Worm (Caenorhabditis elegans) whole organism, L3 larva: ENCODE results near the gene Y16B4A.2.
A peak's percentile ranks its signal among the peaks of the same experiment; 100 is the strongest.

Source experiments
- ama-1 ChIP-seq: fragments of 150-350 bp; optimal IDR thresholded peaks from 2 replicates; lab custom pipeline; 2018
- ceh-82 ChIP-seq: fragments of 150-350 bp; optimal IDR thresholded peaks from 2 replicates; lab custom pipeline; 2014; ENCODE audit warnings: missing biosample characterization, missing genetic modification characterization
- daf-12 ChIP-seq: fragments of 150-350 bp; optimal IDR thresholded peaks from 2 replicates; lab custom pipeline; 2014; ENCODE audit warnings: missing biosample characterization, missing genetic modification reagents, missing genetic modification characterization
- egl-5 ChIP-seq: fragments of 150-350 bp; optimal IDR thresholded peaks from 2 replicates; lab custom pipeline; 2017; ENCODE audit warnings: missing biosample characterization, missing genetic modification reagents, missing genetic modification characterization, inconsistent platforms
- elt-2 ChIP-seq: sonication (generic microtip); optimal IDR thresholded peaks from 2 replicates; lab custom pipeline; 2016; ENCODE audit warnings: missing genetic modification reagents, mild to moderate bottlenecking, missing genetic modification characterization, missing compliant biosample characterization
- elt-3 ChIP-seq, 3 experiments: fragments of 150-350 bp in 1 of 3; sonication (generic microtip) in 2 of 3; optimal IDR thresholded peaks; 2 replicates in 2 of 3; 4 replicates in 1 of 3; lab custom pipeline; 2014 to 2017; ENCODE audit warnings: missing biosample characterization in 3 of 3, missing genetic modification characterization in 3 of 3
- fkh-2 ChIP-seq: fragments of 150-350 bp; optimal IDR thresholded peaks from 2 replicates; lab custom pipeline; 2014; ENCODE audit warnings: missing biosample characterization, missing genetic modification reagents, missing genetic modification characterization
- fos-1 ChIP-seq: fragments of 150-350 bp; optimal IDR thresholded peaks from 2 replicates; lab custom pipeline; 2014; ENCODE audit warnings: missing biosample characterization, missing genetic modification characterization
- hmg-11 ChIP-seq: sonication (generic microtip); optimal IDR thresholded peaks from 2 replicates; lab custom pipeline; 2016; ENCODE audit warnings: missing genetic modification characterization, missing compliant biosample characterization
- jun-1 ChIP-seq: fragments of 150-350 bp; optimal IDR thresholded peaks from 2 replicates; lab custom pipeline; 2014; ENCODE audit warnings: missing biosample characterization, missing genetic modification reagents, missing genetic modification characterization
- lin-15B ChIP-seq: fragments of 150-350 bp; optimal IDR thresholded peaks from 2 replicates; lab custom pipeline; 2014; ENCODE audit warnings: missing biosample characterization, missing genetic modification characterization
- lin-39 ChIP-seq: fragments of 150-350 bp; optimal IDR thresholded peaks from 2 replicates; lab custom pipeline; 2018; ENCODE audit warnings: missing biosample characterization, missing genetic modification reagents, missing genetic modification characterization
- lsy-12 ChIP-seq: sonication (generic microtip); optimal IDR thresholded peaks from 2 replicates; lab custom pipeline; 2016; ENCODE audit warnings: mild to moderate bottlenecking, missing genetic modification characterization, missing compliant biosample characterization
- mml-1 ChIP-seq: fragments of 150-350 bp; sonication (generic microtip); optimal IDR thresholded peaks from 3 replicates; lab custom pipeline; 2014; ENCODE audit warnings: missing biosample characterization, missing genetic modification characterization
- nfya-1 ChIP-seq: sonication (generic microtip); optimal IDR thresholded peaks from 2 replicates; lab custom pipeline; 2017; ENCODE audit warnings: missing genetic modification characterization, mild to moderate bottlenecking, missing compliant biosample characterization, antibody characterized with exemption, moderate library complexity; ENCODE audit not compliant: insufficient read depth
- nhr-11 ChIP-seq: fragments of 150-350 bp; optimal IDR thresholded peaks from 2 replicates; lab custom pipeline; 2014; ENCODE audit warnings: missing biosample characterization, missing genetic modification characterization
- nhr-12 ChIP-seq: fragments of 150-350 bp; optimal IDR thresholded peaks from 2 replicates; lab custom pipeline; 2014; ENCODE audit warnings: missing biosample characterization, missing genetic modification characterization
- nhr-23 ChIP-seq: fragments of 150-350 bp; optimal IDR thresholded peaks from 2 replicates; lab custom pipeline; 2014; ENCODE audit warnings: missing biosample characterization, missing genetic modification reagents, missing genetic modification characterization
- nhr-237 ChIP-seq: fragments of 150-350 bp; optimal IDR thresholded peaks from 2 replicates; lab custom pipeline; 2014; ENCODE audit warnings: missing biosample characterization, missing genetic modification characterization
- nhr-25 ChIP-seq: sonication (generic microtip); optimal IDR thresholded peaks from 2 replicates; lab custom pipeline; 2017; ENCODE audit warnings: missing biosample characterization, missing genetic modification characterization
- nhr-28 ChIP-seq: fragments of 150-350 bp; optimal IDR thresholded peaks from 2 replicates; lab custom pipeline; 2014; ENCODE audit warnings: missing biosample characterization, missing genetic modification characterization
- nhr-43 ChIP-seq: sonication (generic microtip); optimal IDR thresholded peaks from 2 replicates; lab custom pipeline; 2016; ENCODE audit warnings: mild to moderate bottlenecking, missing genetic modification characterization, missing compliant biosample characterization; ENCODE audit not compliant: poor library complexity, severe bottlenecking
- nhr-67 ChIP-seq: fragments of 150-350 bp; optimal IDR thresholded peaks from 2 replicates; lab custom pipeline; 2014; ENCODE audit warnings: missing biosample characterization, missing genetic modification characterization
- pha-4 ChIP-seq: fragments of 150-350 bp; optimal IDR thresholded peaks from 2 replicates; lab custom pipeline; 2014; ENCODE audit warnings: missing biosample characterization, missing genetic modification reagents, missing genetic modification characterization
- pqm-1 ChIP-seq: fragments of 150-350 bp; optimal IDR thresholded peaks from 2 replicates; lab custom pipeline; 2017; ENCODE audit warnings: missing biosample characterization, missing genetic modification characterization, inconsistent platforms
- sea-2 ChIP-seq: fragments of 150-350 bp; sonication (generic microtip); optimal IDR thresholded peaks from 4 replicates; lab custom pipeline; 2014; ENCODE audit warnings: missing biosample characterization, missing genetic modification reagents, missing genetic modification characterization
- skn-1 ChIP-seq: fragments of 150-350 bp; optimal IDR thresholded peaks from 2 replicates; lab custom pipeline; 2014; ENCODE audit warnings: missing biosample characterization, missing genetic modification characterization
- tbx-2 ChIP-seq: sonication (generic microtip); optimal IDR thresholded peaks from 2 replicates; lab custom pipeline; 2016; ENCODE audit warnings: mild to moderate bottlenecking, missing genetic modification characterization, missing compliant biosample characterization
- unc-39 ChIP-seq: sonication (generic microtip); optimal IDR thresholded peaks from 4 replicates; lab custom pipeline; 2017; ENCODE audit warnings: missing biosample characterization, missing genetic modification characterization
- ztf-11 ChIP-seq: fragments of 150-350 bp; optimal IDR thresholded peaks from 2 replicates; lab custom pipeline; 2014; ENCODE audit warnings: missing biosample characterization, missing genetic modification characterization

The Y16B4A.2 gene

DNA sequence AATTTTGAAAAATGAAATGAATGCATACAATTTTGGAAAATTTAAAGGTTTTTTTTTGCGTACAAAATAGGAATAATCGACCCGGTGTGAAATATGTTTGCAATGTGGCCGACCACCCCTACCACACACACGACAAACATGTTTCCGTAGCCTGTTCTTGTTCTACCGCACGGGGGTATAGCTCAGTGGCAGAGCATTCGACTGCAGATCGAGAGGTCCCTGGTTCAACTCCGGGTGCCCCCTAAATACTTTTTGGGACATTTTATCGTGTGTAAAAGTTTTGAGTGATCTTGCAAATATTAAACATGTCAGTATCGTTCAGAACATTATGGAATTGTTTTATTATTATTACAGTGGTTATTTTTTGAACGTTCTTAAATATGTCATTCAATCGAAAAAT is 33.1 kb upstream of the Y16B4A.2 start:
- TF ChIP-seq hmg-11 (tag; lab: Kevin White, UChicago): peak; percentile 77
- TF ChIP-seq nhr-12 (tag; lab: Kevin White, UChicago): no peak
- peak; percentile 50 for TF ChIP-seq elt-2 (tag; lab: Kevin White, UChicago)
- no peak for TF ChIP-seq lsy-12 (tag; lab: Kevin White, UChicago)
- peak; percentile 6 for TF ChIP-seq pqm-1 (tag; lab: Kevin White, UChicago)
- peak; percentile 37 for TF ChIP-seq nfya-1 (tag; lab: Kevin White, UChicago)
- TF ChIP-seq tbx-2 (tag; lab: Kevin White, UChicago): peak; percentile 47
- peak; percentile 45 for TF ChIP-seq nhr-43 (tag; lab: Kevin White, UChicago)
- TF ChIP-seq lin-39 (tag; lab: Kevin White, UChicago): peak; percentile 61
- peak; percentile 33 for TF ChIP-seq pha-4 (tag; lab: Kevin White, UChicago)

DNA sequence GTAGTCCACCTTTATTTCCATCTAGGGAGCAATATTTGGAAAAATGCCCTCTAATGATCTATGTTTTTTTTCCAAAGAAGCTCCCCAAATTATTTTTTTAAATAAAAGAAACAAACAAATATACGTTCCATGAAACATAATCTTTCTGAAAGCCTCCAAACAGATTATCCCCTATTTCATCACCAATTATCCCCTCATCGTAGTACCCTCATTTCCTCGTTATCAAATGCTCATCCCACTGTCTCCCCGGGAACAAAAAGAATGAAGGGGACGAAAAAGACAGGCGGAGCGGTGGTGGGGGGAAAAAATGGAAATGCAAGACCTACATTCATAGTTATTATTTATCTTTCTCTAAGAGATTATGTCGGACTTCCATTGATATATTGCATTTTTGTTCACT is 25.8 kb upstream of the Y16B4A.2 start:
- no peak for TF ChIP-seq nhr-237 (tag; lab: Kevin White, UChicago)

DNA sequence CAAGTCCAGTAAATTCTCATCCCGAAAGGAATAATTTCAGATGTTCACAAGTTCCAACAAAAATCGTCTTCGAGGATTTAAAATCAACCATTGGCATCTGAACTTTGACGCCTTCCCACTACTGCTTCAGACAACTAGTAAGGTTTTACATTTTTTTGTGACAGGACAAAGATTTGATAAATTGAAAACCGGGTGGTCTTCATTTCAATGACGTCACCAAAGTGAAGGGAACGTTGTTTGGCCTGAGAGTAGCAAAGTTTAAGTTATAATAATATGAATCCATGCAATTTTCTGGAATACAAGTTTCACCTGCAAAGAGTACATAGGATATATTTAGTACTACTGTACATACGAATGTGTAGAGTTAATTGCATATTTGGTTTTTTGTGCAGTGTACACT is 22.5 kb upstream of the Y16B4A.2 start:
- TF ChIP-seq nhr-28 (no peak), mml-1 (tag; lab: Kevin White, UChicago) (no peak)

DNA sequence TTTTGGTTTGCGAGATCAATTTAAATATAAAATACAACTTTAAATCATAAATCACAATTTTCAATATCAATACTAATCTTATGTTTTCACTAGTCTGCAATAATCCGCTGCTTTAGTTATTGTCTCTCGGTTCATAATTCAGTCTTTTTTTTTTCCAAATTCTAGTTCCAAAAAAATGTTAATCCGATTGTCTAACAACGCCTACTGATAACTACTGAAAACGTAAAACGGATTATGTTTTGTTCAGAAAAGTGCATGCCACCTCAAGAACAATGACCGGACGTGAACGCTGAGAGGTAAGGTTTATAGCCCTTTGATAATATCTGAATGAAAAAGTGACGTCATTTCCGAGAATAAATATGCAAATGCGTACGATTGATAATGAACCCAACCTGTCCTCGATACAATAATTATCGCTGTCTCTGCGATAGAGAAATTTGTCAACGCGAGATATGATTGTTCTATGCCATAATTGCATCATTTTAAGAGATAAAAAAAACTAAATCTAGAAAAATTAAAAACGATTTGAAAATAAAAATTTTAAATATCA is 21.6 kb upstream of the Y16B4A.2 start, which contains the start of gene sprr-2:
Gene sprr-2, plus strand, starts transcription at position 248 of the 550 bp plus-strand sequence.
- TF ChIP-seq elt-2 (tag; lab: Kevin White, UChicago) (peak; percentile 70), sea-2 (GFP tag; lab: Kevin White, UChicago) (no peak)

DNA sequence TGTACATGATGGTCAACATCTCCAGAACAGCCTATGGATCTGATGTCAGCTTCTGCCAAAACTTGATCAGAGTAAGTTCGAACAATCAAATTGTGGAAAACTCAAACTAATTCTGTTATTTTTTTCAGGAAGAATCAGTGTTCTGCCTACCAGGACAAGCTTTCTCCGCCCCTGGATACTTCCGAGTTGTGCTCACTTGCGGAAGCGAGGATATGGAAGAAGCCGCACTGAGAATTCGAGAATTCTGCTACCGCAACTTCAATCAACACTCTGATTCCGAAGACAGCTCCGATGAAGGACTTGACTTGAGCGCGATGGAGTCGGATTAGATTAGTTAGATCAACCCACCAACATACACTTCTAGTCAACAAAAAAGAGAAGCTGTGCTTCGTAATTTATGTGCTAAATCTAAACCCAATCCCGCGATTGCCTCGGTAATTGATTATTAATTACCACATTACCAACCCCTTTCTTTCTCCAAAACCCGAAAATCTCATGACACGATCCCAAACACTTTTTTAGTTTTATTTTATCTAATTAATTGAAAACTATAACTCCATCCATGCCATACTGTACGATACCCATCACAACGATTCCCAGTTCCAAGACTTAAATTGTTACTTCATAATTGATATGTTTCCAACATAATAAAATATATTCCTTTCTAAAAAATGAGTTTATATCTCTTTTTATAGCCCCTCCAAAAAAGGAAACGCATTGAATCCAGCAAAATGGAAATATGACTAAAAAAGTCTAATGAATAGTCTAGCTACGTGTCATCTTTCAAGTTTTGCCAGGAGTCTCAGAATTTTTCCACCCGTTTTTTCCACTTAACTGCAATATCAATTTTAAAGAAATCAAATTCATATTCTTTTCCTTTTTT is 20.9 kb upstream of the Y16B4A.2 start:
- TF ChIP-seq skn-1 (tag; lab: Kevin White, UChicago) (no peak), ztf-11 (no peak), egl-5 (tag; lab: Kevin White, UChicago) (no peak), nhr-43 (tag; lab: Kevin White, UChicago) (peak; percentile 52), elt-3 (tag; optimal IDR thresholded peaks at IDR 0.05; lab: Kevin White, UChicago) (no peak), unc-39 (tag; lab: Kevin White, UChicago) (no peak), nhr-11 (no peak), mml-1 (tag; lab: Kevin White, UChicago) (no peak), fkh-2 (no peak), pha-4 (tag; lab: Kevin White, UChicago) (no peak), jun-1 (tag; lab: Kevin White, UChicago) (no peak), nhr-67 (tag; lab: Kevin White, UChicago) (no peak), lin-15B (tag; lab: Kevin White, UChicago) (no peak), lin-39 (tag; lab: Kevin White, UChicago) (no peak), nhr-25 (tag; lab: Kevin White, UChicago) (peak; percentile 1), ama-1 (lab: Kevin White, UChicago) (peak; percentile 85), nhr-23 (tag; lab: Kevin White, UChicago) (peak; percentile 1), ceh-82 (no peak), daf-12 (tag; lab: Kevin White, UChicago) (no peak), fos-1 (tag; lab: Kevin White, UChicago) (no peak)
